Worm (Caenorhabditis elegans): ENCODE measurements around the gene srh-212.
"Not testable (repeated sequence)": the region's sequence is repeated elsewhere in the genome, so short reads cannot be mapped to it uniquely, and the experiment has no call there.

The srh-212 gene

DNA sequence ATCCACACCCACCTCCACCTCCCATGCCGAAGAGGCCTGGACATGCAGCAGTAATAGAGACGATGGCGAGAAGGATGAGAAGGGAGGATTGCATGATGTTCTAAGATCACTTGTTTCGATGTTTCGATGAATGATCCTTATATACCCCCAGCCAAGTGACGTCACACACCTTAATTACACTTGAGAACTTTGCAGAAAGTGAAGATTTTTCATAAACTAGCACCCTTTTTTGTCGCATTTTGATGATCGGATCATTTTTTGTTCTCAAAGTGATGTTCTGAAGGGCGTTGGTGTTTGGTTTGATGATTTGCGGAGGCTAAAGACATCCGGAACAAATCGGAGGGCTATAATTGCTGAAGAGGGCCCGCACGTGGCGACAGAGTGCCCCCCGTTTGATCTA lies 21.2 kb downstream of the srh-212 start, which contains the start of gene grl-27:
TSS of gene grl-27 (minus strand) at position 101 of the 400 bp plus-strand sequence.
- TF ChIP-seq unc-62 (GFP tag; optimal IDR thresholded peaks at IDR 0.05): no peak

DNA sequence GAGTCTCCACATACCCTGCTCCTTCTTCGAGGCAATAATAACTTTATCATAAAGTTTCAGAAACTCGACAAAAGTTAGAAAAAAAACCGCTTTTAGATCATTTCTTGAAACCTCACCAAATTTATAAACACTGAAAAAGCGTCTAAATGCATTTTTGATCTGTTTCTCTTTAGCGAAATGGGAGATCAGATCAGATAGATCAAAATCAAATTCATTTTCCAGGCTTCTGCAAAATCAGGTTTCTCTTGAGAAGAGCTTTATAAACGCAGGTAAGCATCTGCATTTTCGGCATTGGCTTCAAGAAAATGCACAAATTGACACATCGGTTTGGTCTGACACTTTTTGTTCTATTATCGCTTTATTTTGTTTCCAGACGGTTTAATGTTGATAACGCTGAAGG lies 24.5 kb downstream of the srh-212 start, which contains the start of gene F40C5.1:
TSS of gene F40C5.1 (plus strand) at position 301 of the 400 bp plus-strand sequence.
- not testable (repeated sequence) for TF ChIP-seq unc-62 (GFP tag; optimal IDR thresholded peaks at IDR 0.05)

DNA sequence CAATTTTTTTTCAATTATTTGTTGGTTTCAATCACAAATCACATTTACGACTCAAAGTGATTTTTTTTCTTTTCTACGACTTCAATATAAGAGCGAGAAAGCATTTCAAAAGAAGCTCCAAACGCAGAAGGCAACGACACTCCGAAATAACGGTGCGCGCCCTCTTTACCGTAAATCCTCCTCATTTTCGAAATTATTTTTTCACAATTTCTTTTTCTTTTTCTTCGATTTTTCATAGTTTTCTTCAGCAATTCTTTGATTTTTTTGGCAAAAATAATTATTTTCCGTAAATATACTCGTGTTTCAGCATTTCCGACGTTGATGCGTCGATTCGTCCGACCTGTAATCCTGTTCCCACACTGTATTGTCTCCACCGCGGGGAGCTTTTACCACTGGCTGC lies 26.3 kb downstream of the srh-212 start, which contains the start of gene F40C5.2:
TSS of gene F40C5.2 (plus strand) at position 301 of the 400 bp plus-strand sequence.
- TF ChIP-seq unc-62 (GFP tag; optimal IDR thresholded peaks at IDR 0.05): not testable (repeated sequence)

DNA sequence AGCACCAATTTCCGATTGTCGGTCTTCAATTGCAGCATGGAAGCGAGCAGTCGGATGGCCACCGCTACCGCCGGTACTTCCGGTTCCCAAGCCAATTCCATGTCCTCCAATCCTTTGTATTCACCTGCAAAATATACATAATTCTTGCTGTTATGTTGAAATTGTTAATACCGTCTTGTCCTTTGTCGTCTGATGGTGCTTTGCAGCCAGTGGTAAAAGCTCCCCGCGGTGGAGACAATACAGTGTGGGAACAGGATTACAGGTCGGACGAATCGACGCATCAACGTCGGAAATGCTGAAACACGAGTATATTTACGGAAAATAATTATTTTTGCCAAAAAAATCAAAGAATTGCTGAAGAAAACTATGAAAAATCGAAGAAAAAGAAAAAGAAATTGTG lies 32.6 kb downstream of the srh-212 start, which contains the start of gene T24A6.17:
TSS of gene T24A6.17 (minus strand) at position 101 of the 400 bp plus-strand sequence.
- not testable (repeated sequence) for TF ChIP-seq unc-62 (GFP tag; optimal IDR thresholded peaks at IDR 0.05)

DNA sequence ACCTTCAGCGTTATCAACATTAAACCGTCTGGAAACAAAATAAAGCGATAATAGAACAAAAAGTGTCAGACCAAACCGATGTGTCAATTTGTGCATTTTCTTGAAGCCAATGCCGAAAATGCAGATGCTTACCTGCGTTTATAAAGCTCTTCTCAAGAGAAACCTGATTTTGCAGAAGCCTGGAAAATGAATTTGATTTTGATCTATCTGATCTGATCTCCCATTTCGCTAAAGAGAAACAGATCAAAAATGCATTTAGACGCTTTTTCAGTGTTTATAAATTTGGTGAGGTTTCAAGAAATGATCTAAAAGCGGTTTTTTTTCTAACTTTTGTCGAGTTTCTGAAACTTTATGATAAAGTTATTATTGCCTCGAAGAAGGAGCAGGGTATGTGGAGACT lies 34.1 kb downstream of the srh-212 start, which contains the start of gene T24A6.16:
TSS of gene T24A6.16 (minus strand) at position 101 of the 400 bp plus-strand sequence.
- TF ChIP-seq unc-62 (GFP tag; optimal IDR thresholded peaks at IDR 0.05): not testable (repeated sequence)

DNA sequence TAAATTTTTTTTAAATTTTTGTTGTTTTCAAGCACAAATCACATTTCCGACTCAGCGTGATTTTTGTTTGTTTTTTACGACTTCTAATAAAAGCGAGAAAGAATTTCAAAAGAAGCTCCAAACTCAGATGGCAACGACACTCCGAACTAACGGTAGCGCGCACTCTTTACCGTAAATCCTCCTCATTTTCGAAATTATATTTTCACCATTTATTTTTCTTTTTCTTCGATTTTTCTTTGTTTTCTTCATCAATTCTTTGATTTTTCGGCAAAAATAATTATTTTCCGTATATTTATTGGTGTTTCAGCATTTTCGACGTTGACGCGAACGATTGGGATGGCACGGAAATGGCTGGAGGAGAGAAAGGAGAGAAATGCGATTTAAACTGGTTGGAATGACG lies 38.2 kb downstream of the srh-212 start, which contains the start of gene T24A6.1:
TSS of gene T24A6.1 (plus strand) at position 301 of the 400 bp plus-strand sequence.
- TF ChIP-seq unc-62 (GFP tag; optimal IDR thresholded peaks at IDR 0.05): not testable (repeated sequence)

DNA sequence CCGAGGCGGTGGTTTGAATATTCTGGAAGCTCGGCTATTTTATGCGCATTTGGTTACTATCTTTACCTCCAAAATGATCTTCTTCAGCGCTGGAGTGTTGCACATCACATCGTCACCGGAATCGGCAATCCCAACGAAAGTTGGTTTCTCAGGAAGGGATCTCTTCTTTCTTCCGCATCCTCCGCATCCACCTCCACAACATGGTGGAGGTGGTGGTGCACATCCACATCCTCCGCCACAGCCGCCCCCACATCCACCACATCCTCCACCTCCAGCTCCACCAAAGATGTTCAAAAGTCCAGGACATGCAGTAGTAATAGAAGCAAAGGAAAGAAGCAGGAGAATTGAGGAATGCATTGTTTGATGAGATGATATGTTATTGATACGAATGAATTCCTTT lies 39.5 kb downstream of the srh-212 start, which contains the start of gene grl-31:
TSS of gene grl-31 (minus strand) at position 357 of the 400 bp plus-strand sequence.
- TF ChIP-seq unc-62 (GFP tag; optimal IDR thresholded peaks at IDR 0.05): no peak

DNA sequence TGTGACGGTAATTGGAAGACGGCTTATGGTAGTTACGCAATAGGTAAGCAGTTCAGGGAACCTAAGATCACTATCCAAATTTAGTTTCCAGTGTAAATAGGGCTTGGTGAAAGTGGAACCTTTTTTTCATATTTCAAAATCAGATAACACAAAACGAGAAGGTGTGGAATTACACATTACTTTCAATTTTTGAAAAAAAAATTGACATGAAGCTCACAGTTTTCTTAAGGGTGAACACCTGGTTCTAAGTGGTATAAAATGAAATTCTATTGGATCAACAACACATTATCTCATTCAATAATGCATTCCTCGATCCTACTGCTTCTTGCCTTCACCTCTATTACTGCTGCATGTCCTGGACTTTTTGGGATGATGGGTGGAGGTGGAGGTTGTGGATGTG lies 41.0 kb downstream of the srh-212 start, which contains the start of gene grl-30:
TSS of gene grl-30 (plus strand) at position 301 of the 400 bp plus-strand sequence.
- TF ChIP-seq unc-62 (GFP tag; optimal IDR thresholded peaks at IDR 0.05): no peak

DNA sequence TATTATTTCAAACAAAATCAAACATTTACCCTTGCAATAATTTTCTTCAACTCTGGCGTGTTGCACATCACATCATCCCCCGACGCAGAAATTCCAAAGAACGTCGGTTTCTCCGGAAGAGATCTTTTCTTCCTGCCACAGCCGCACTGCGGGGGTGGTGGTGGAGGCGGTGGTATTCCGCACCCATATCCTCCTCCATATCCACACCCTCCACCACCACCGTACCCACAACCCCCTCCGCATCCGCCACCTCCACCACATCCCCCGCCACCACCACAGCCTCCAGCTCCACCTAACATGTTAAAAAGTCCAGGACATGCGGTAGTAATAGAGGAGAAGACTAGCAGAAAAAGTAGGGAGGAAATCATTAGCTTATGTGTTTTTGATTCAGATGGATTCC lies 42.1 kb downstream of the srh-212 start, which contains the start of gene grl-29:
TSS of gene grl-29 (minus strand) at position 368 of the 400 bp plus-strand sequence.
- no peak for TF ChIP-seq unc-62 (GFP tag; optimal IDR thresholded peaks at IDR 0.05)

DNA sequence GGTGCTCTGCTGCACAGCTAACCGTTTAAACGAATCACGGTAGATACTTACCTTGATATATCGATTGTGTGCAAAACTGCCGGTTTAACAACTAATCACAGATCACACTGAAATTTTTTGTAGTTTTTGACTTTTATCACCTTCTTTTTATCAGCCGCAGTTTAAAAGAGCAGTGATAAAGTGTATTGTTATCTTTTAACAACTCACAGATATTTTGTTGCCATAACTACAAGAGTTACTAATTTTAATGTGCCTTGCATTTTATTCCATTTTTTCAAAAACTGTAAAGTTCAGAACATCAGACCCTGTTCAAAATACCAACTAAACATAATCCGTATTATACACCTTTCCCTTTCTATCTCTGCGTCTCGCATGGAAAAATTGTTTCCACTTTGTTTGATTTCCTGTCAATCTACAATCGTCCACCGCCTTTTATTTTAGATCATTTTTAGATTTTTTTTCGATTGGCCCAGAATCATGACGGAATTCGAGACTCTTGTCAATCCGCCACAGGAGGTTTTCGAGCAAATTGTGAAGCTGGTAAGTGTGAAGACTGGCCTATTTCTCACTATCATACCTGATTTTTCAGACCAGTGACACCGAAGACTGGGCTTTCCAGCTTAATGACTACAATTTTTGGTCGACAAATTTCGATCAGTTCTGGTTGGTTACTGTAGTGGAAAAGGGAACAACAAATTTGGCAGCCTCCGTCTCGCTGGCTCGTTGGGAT lies 44.0 kb downstream of the srh-212 start, which contains the start of gene T24A6.20:
TSS of gene T24A6.20 (plus strand) at position 395 of the 730 bp plus-strand sequence.
- no peak for TF ChIP-seq unc-62 (GFP tag; optimal IDR thresholded peaks at IDR 0.05)

DNA sequence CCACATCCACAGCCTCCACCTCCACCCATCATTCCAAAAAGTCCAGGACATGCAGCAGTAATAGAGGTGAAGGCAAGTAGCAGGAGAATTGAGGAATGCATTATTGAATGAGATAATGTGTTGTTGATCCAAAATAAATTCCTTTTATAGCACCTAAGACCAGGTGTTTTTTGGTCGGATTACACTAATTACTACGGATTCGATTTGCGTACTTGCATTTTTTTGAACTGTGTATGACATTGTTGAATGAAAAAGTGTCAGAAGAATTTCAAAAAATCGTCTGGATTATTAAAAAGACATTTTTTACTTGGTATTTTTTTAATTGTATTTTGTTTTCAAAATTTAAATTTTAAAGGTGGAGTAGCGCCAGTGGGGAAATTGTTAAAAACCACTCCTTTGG lies 45.2 kb downstream of the srh-212 start, which contains the start of gene grl-28:
TSS of gene grl-28 (minus strand) at position 101 of the 400 bp plus-strand sequence.
- TF ChIP-seq unc-62 (GFP tag; optimal IDR thresholded peaks at IDR 0.05): no peak

DNA sequence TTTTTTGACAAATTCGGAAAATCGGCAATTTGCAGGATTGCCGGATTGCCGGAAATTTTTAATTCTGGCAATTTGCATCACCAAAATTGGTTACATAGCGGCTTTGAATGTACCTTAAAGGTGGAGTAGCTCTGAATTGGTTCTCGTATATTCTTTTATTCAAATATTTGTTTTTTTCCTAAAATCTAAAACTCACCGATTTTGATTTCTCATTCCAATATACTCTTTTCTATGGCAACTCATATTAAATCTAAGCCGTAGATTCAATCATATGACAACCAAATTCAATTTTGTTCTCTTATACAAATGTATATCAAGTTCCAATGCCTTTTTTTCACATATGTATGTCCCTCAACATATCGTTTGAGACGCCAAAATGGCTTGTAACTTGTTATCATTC lies 47.4 kb downstream of the srh-212 start, which contains the start of gene sri-21:
TSS of gene sri-21 (plus strand) at position 301 of the 400 bp plus-strand sequence.
- TF ChIP-seq unc-62 (GFP tag; optimal IDR thresholded peaks at IDR 0.05): no peak

DNA sequence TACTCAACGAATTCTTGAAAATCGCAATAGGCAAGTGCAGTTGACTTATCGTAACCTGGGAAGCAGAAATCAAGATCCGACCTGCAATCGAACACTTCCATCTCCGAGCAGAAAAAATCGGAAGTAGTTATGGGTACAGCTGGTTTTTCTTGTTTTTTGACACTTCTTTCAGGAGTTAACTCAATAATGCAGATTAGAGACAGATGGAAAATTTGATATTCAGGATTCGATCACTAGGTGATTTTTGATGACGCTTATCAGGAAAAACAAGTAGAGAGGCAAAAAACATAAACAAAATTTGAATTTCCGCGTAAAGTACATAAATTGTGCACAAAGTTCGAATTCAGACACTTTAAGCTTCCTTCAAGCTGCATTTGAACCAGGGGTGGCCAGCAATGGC lies 48.2 kb downstream of the srh-212 start, which contains the start of gene srw-130:
TSS of gene srw-130 (minus strand) at position 101 of the 400 bp plus-strand sequence.
- TF ChIP-seq unc-62 (GFP tag; optimal IDR thresholded peaks at IDR 0.05): no peak

DNA sequence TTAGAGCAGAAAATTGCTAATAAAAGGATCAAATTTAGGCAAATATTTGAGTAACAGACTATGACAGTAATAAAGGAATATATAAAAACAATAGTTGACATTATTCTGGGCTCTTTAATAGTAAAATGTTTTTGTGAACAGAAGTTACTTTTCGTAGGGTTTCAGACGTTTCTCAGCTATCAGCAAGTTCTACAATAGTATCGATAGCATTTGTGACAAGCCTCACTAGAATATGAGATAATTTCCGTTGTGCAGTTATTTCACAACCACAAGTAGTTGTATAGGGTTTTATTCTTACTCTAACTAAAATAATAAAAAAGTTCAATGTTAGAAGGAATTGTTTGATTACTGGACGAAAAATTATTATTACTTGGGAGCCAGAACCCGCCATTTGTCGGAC lies 50.4 kb downstream of the srh-212 start, which contains the start of gene srbc-68:
TSS of gene srbc-68 (minus strand) at position 101 of the 400 bp plus-strand sequence.
- TF ChIP-seq unc-62 (GFP tag; optimal IDR thresholded peaks at IDR 0.05): no peak

All from whole organism, dauer.